Worm (Caenorhabditis elegans) whole organism, L1 larva: Measurements from ENCODE around the gene ubc-7.

Source experiments
- C04F5.9 ChIP-seq: sonication (generic microtip); optimal IDR thresholded peaks from 2 replicates; lab custom pipeline; 2016; ENCODE audit warnings: missing genetic modification characterization, missing compliant biosample characterization
- C16A3.4 ChIP-seq: fragments of 150-350 bp; optimal IDR thresholded peaks from 2 replicates; lab custom pipeline; 2014; ENCODE audit warnings: missing biosample characterization, missing genetic modification characterization
- F16B12.6 ChIP-seq: fragments of 150-350 bp; optimal IDR thresholded peaks from 2 replicates; lab custom pipeline; 2014; ENCODE audit warnings: missing biosample characterization, missing genetic modification characterization
- ama-1 ChIP-seq: fragments of 150-350 bp; optimal IDR thresholded peaks from 2 replicates; lab custom pipeline; 2014
- blmp-1 ChIP-seq: fragments of 150-350 bp; optimal IDR thresholded peaks from 2 replicates; lab custom pipeline; 2014; ENCODE audit warnings: missing biosample characterization, missing genetic modification characterization
- ceh-82 ChIP-seq, 3 experiments: fragments of 150-350 bp in 1 of 3; sonication (generic microtip) in 2 of 3; optimal IDR thresholded peaks; 2 replicates each; lab custom pipeline; 2014 to 2017; ENCODE audit warnings: missing biosample characterization in 3 of 3, missing genetic modification characterization in 3 of 3
- ceh-90 ChIP-seq: sonication (generic microtip); optimal IDR thresholded peaks from 2 replicates; lab custom pipeline; 2016; ENCODE audit warnings: missing genetic modification characterization, missing compliant biosample characterization
- dsc-1 ChIP-seq: sonication (generic microtip); optimal IDR thresholded peaks from 2 replicates; lab custom pipeline; 2016; ENCODE audit warnings: mild to moderate bottlenecking, missing genetic modification characterization, missing compliant biosample characterization
- efl-1 ChIP-seq, 4 experiments: fragments of 150-350 bp; optimal IDR thresholded peaks in 3 of 4; peaks in 1 of 4; 1 replicate in 1 of 4; 2 replicates in 3 of 4; lab custom pipeline; 2014; ENCODE audit warnings: missing biosample characterization in 2 of 4, missing genetic modification characterization in 2 of 4, missing genetic modification reagents in 2 of 4
- efl-3 ChIP-seq: fragments of 200-800 bp; sonication (Bioruptor generic); optimal IDR thresholded peaks from 2 replicates; lab custom pipeline; 2018; ENCODE audit warnings: mild to moderate bottlenecking, missing genetic modification characterization, missing compliant biosample characterization
- egl-13 ChIP-seq: sonication (generic microtip); optimal IDR thresholded peaks from 2 replicates; lab custom pipeline; 2016; ENCODE audit warnings: missing genotype, missing genetic modification reagents, missing genetic modification characterization, missing compliant biosample characterization
- egl-27 ChIP-seq, 2 experiments: fragments of 150-350 bp in 1 of 2; sonication (generic microtip); optimal IDR thresholded peaks; 3 replicates each; lab custom pipeline; 2017 to 2018; ENCODE audit warnings: missing biosample characterization in 2 of 2, missing genetic modification characterization in 2 of 2, missing genetic modification reagents in 2 of 2
- elt-3 ChIP-seq, 6 experiments: fragments of 150-350 bp in 1 of 6; sonication (generic microtip); optimal IDR thresholded peaks; 2 replicates each; lab custom pipeline; 2017 to 2018; ENCODE audit warnings: missing biosample characterization in 6 of 6, missing genetic modification characterization in 6 of 6, inconsistent platforms in 1 of 6
- fkh-10 ChIP-seq: sonication (generic microtip); optimal IDR thresholded peaks from 2 replicates; lab custom pipeline; 2017; ENCODE audit warnings: missing biosample characterization, missing genetic modification reagents, missing genetic modification characterization
- fkh-8 ChIP-seq: sonication (generic microtip); optimal IDR thresholded peaks from 2 replicates; lab custom pipeline; 2016; ENCODE audit warnings: mild to moderate bottlenecking, missing genetic modification characterization, missing compliant biosample characterization
- fos-1 ChIP-seq: fragments of 150-350 bp; optimal IDR thresholded peaks from 2 replicates; lab custom pipeline; 2014; ENCODE audit warnings: missing biosample characterization, missing genetic modification characterization
- hlh-4 ChIP-seq: sonication (generic microtip); optimal IDR thresholded peaks from 2 replicates; lab custom pipeline; 2016; ENCODE audit warnings: mild to moderate bottlenecking, missing genetic modification characterization, missing compliant biosample characterization
- isw-1 ChIP-seq: fragments of 200-800 bp; sonication (Bioruptor generic); IDR thresholded peaks from 2 replicates; pipeline ENCODE4 v1.3.6; 2022; ENCODE audit warnings: missing genetic modification characterization, missing compliant biosample characterization
- jun-1 ChIP-seq: fragments of 150-350 bp; optimal IDR thresholded peaks from 2 replicates; lab custom pipeline; 2014; ENCODE audit warnings: missing biosample characterization, missing genetic modification reagents, missing genetic modification characterization
- lin-14 ChIP-seq: fragments of 200-800 bp; sonication (Bioruptor generic); optimal IDR thresholded peaks from 2 replicates; lab custom pipeline; 2018; ENCODE audit warnings: mild to moderate bottlenecking, missing genetic modification characterization, moderate library complexity, missing compliant biosample characterization
- lir-3 ChIP-seq: sonication (generic microtip); optimal IDR thresholded peaks from 2 replicates; lab custom pipeline; 2016; ENCODE audit warnings: mild to moderate bottlenecking, missing genetic modification characterization, moderate library complexity, missing compliant biosample characterization; ENCODE audit not compliant: poor library complexity
- lsy-2 ChIP-seq, 2 experiments: fragments of 150-350 bp; optimal IDR thresholded peaks; 2 replicates each; lab custom pipeline; 2014; ENCODE audit warnings: missing biosample characterization in 2 of 2, missing genetic modification characterization in 2 of 2
- mab-9 ChIP-seq: fragments of 200-800 bp; sonication (Bioruptor generic); IDR thresholded peaks from 2 replicates; pipeline ENCODE4 v1.3.6; 2022; ENCODE audit warnings: missing genetic modification reagents, missing genetic modification characterization, missing compliant biosample characterization
- mdl-1 ChIP-seq, 2 experiments: fragments of 150-350 bp; optimal IDR thresholded peaks; 2 replicates each; lab custom pipeline; 2014 to 2017; ENCODE audit warnings: missing biosample characterization in 2 of 2, missing genetic modification characterization in 2 of 2, inconsistent platforms in 1 of 2
- mef-2 ChIP-seq: fragments of 150-350 bp; optimal IDR thresholded peaks from 2 replicates; lab custom pipeline; 2014; ENCODE audit warnings: missing biosample characterization, missing genetic modification characterization
- mep-1 ChIP-seq: fragments of 150-350 bp; optimal IDR thresholded peaks from 2 replicates; lab custom pipeline; 2014; ENCODE audit warnings: missing biosample characterization, missing genetic modification characterization
- nhr-19 ChIP-seq: fragments of 200-800 bp; sonication (Bioruptor generic); conservative IDR thresholded peaks from 2 replicates; pipeline ENCODE4 v1.3.6; 2022; ENCODE audit warnings: missing genetic modification characterization, missing compliant biosample characterization
- nhr-71 ChIP-seq: sonication (generic microtip); optimal IDR thresholded peaks from 2 replicates; lab custom pipeline; 2016; ENCODE audit warnings: mild to moderate bottlenecking, missing genetic modification characterization, moderate library complexity, missing compliant biosample characterization
- nhr-76 ChIP-seq: sonication (generic microtip); optimal IDR thresholded peaks from 2 replicates; lab custom pipeline; 2017; ENCODE audit warnings: missing biosample characterization, missing genetic modification characterization
- nhr-90 ChIP-seq: sonication (generic microtip); optimal IDR thresholded peaks from 2 replicates; lab custom pipeline; 2016; ENCODE audit warnings: mild to moderate bottlenecking, missing genetic modification characterization, missing compliant biosample characterization; ENCODE audit not compliant: poor library complexity
- pag-3 ChIP-seq: sonication (generic microtip); optimal IDR thresholded peaks from 2 replicates; lab custom pipeline; 2017; ENCODE audit warnings: missing genetic modification characterization, mild to moderate bottlenecking, missing compliant biosample characterization, antibody characterized with exemption, borderline replicate concordance; ENCODE audit not compliant: insufficient read depth
- pax-3 ChIP-seq: fragments of 200-800 bp; sonication (Bioruptor generic); optimal IDR thresholded peaks from 2 replicates; lab custom pipeline; 2018; ENCODE audit warnings: mild to moderate bottlenecking, missing genetic modification characterization, moderate library complexity, missing compliant biosample characterization
- pqm-1 ChIP-seq: sonication (generic microtip); optimal IDR thresholded peaks from 3 replicates; lab custom pipeline; 2017; ENCODE audit warnings: missing biosample characterization, missing genetic modification characterization
- rnt-1 ChIP-seq: sonication (generic microtip); optimal IDR thresholded peaks from 2 replicates; lab custom pipeline; 2016; ENCODE audit warnings: mild to moderate bottlenecking, missing genetic modification characterization, moderate library complexity, missing compliant biosample characterization
- snpc-4 ChIP-seq: fragments of 150-350 bp; optimal IDR thresholded peaks from 2 replicates; lab custom pipeline; 2014; ENCODE audit warnings: missing biosample characterization, missing genetic modification characterization
- snu-23 ChIP-seq: sonication (generic microtip); optimal IDR thresholded peaks from 2 replicates; lab custom pipeline; 2016; ENCODE audit warnings: missing genetic modification characterization, missing compliant biosample characterization
- sup-37 ChIP-seq: fragments of 200-800 bp; sonication (Bioruptor generic); optimal IDR thresholded peaks from 2 replicates; lab custom pipeline; 2018; ENCODE audit warnings: mild to moderate bottlenecking, missing genetic modification characterization, missing compliant biosample characterization
- swsn-7 ChIP-seq: sonication (generic microtip); optimal IDR thresholded peaks from 2 replicates; lab custom pipeline; 2016; ENCODE audit warnings: missing genetic modification characterization, missing compliant biosample characterization
- tbx-2 ChIP-seq: sonication (generic microtip); optimal IDR thresholded peaks from 2 replicates; lab custom pipeline; 2016; ENCODE audit warnings: missing genetic modification characterization, missing compliant biosample characterization
- unc-86 ChIP-seq: sonication (generic microtip); optimal IDR thresholded peaks from 2 replicates; lab custom pipeline; 2016; ENCODE audit warnings: missing genetic modification characterization, missing compliant biosample characterization
- unc-98 ChIP-seq: fragments of 200-800 bp; sonication (Bioruptor generic); IDR thresholded peaks from 2 replicates; pipeline ENCODE4 v1.3.6; 2022; ENCODE audit warnings: missing genetic modification characterization, missing compliant biosample characterization
- xbp-1 ChIP-seq: sonication (generic microtip); optimal IDR thresholded peaks from 2 replicates; lab custom pipeline; 2016; ENCODE audit warnings: missing genetic modification characterization, missing compliant biosample characterization
- zip-4 ChIP-seq: fragments of 200-800 bp; sonication (Bioruptor generic); optimal IDR thresholded peaks from 2 replicates; lab custom pipeline; 2018; ENCODE audit warnings: mild to moderate bottlenecking, missing genetic modification characterization, moderate library complexity, missing compliant biosample characterization
- ztf-11 ChIP-seq, 2 experiments: sonication (generic microtip); optimal IDR thresholded peaks; 2 replicates each; lab custom pipeline; 2016 to 2017; ENCODE audit warnings: missing genetic modification characterization in 2 of 2, missing biosample characterization in 1 of 2, missing compliant biosample characterization in 1 of 2
- ztf-4 ChIP-seq: fragments of 150-350 bp; optimal IDR thresholded peaks from 2 replicates; lab custom pipeline; 2014; ENCODE audit warnings: missing biosample characterization, missing genetic modification characterization

The ubc-7 gene

ce11 chrIII:9667591-9668265 lies 36.8 kb upstream of the ubc-7 start, which contains the start of gene C07A9.9 (continued):
- peak; percentile 23 for TF ChIP-seq F16B12.6 (tag; lab: Kevin White, UChicago)
- TF ChIP-seq pag-3 (tag; lab: Kevin White, UChicago): no peak
- no peak for TF ChIP-seq hlh-4 (tag; lab: Kevin White, UChicago)
- peak; percentile 51 for TF ChIP-seq nhr-90 (tag; lab: Kevin White, UChicago)
- peak; percentile 44 for TF ChIP-seq isw-1 (GFP tag; lab: Robert Waterston, UW)
- TF ChIP-seq C04F5.9 (tag; lab: Kevin White, UChicago): peak; percentile 45
- peak; percentile 67 for TF ChIP-seq swsn-7 (tag; lab: Kevin White, UChicago)
- no peak for TF ChIP-seq pqm-1 (tag; lab: Kevin White, UChicago)
- peak; percentile 65 for TF ChIP-seq snu-23 (GFP tag; lab: Kevin White, UChicago)
- peak; percentile 31 for TF ChIP-seq mep-1
- TF ChIP-seq ceh-90 (tag; lab: Kevin White, UChicago): no peak
- TF ChIP-seq zip-4: no peak
- peak; percentile 68 for TF ChIP-seq nhr-19
- TF ChIP-seq mdl-1 (tag; optimal IDR thresholded peaks at IDR 0.05; lab: Kevin White, UChicago): peak; percentile 36 to 61
- peak; percentile 60 for TF ChIP-seq egl-13 (tag; lab: Kevin White, UChicago)
- TF ChIP-seq tbx-2 (tag; lab: Kevin White, UChicago): peak; percentile 62
- TF ChIP-seq nhr-76 (tag; lab: Kevin White, UChicago): no peak
- peak; percentile 42 for TF ChIP-seq C16A3.4 (tag; lab: Kevin White, UChicago)
- peak; percentile 51; the same call in 1 of the 2 replicates for TF ChIP-seq mab-9 (GFP tag; lab: Robert Waterston, UW)
- TF ChIP-seq fkh-8 (tag; lab: Kevin White, UChicago): peak; percentile 84
- TF ChIP-seq xbp-1 (tag; lab: Kevin White, UChicago): peak; percentile 23
- TF ChIP-seq blmp-1: peak; percentile 41
- peak in 1 of 2 experiments; percentile 50 for TF ChIP-seq ztf-11 (tag; optimal IDR thresholded peaks at IDR 0.05; lab: Kevin White, UChicago)
- peak; percentile 6 to 84 (median 31) for TF ChIP-seq ceh-82 (tag; optimal IDR thresholded peaks at IDR 0.05; lab: Kevin White, UChicago)
- TF ChIP-seq nhr-71 (tag; lab: Kevin White, UChicago): peak; percentile 83
- TF ChIP-seq mef-2: no peak
- TF ChIP-seq efl-3: peak; percentile 6
- TF ChIP-seq pax-3: no peak
- TF ChIP-seq sup-37 (GFP tag; lab: Kevin White, UChicago): no peak
- peak; percentile 56 for TF ChIP-seq ztf-4 (tag; lab: Kevin White, UChicago)
- TF ChIP-seq ama-1 (lab: Kevin White, UChicago): no peak
- peak; percentile 26 for TF ChIP-seq fkh-10 (GFP tag; lab: Kevin White, UChicago)
- peak; percentile 75 for TF ChIP-seq unc-86 (tag; lab: Kevin White, UChicago)
- peak; percentile 57 for TF ChIP-seq fos-1
- TF ChIP-seq lsy-2 (tag; optimal IDR thresholded peaks at IDR 0.05; lab: Kevin White, UChicago): peak; percentile 44 to 67
- TF ChIP-seq lir-3 (tag; lab: Kevin White, UChicago): peak; percentile 15
- TF ChIP-seq unc-98 (GFP tag; lab: Robert Waterston, UW): no peak

DNA sequence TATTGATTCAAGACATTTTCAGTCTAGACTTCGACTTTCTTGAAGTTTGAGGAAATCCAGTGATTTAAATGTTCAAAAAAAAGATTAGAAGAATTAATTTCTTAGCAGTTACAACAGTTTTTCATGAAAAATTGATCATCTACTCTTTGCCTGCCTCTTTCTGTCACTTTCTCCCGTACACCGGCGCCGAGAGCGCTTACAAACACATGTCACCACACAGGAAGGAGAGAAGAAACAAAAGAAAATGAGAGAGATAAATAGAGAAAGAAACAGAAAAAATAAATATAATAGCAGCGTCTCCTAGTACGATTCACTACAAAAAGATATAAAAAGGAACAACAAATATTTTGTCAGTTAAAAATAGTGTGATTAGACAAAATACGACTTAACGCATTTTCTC lies 35.7 kb upstream of the ubc-7 start:
- no peak for TF ChIP-seq snpc-4 (tag; lab: Kevin White, UChicago)
- no peak for TF ChIP-seq unc-98 (GFP tag; lab: Robert Waterston, UW)
- peak in 1 of 2 experiments; percentile 46 for TF ChIP-seq mdl-1 (tag; optimal IDR thresholded peaks at IDR 0.05; lab: Kevin White, UChicago)
- peak; percentile 44 for TF ChIP-seq lin-14
- TF ChIP-seq jun-1 (tag; lab: Kevin White, UChicago): no peak
- TF ChIP-seq efl-1 (optimal IDR thresholded peaks at IDR 0.05; lab: Kevin White, UChicago): peak in 1 of 2 experiments; percentile 0
- TF ChIP-seq efl-1 (GFP tag; optimal IDR thresholded peaks at IDR 0.05 in 1 of 2; lab: Kevin White, UChicago): peak in 1 of 2 experiments; percentile 78
- peak in 1 of 6 experiments; percentile 22 for TF ChIP-seq elt-3 (tag; optimal IDR thresholded peaks at IDR 0.05; lab: Kevin White, UChicago)
- peak; percentile 37 for TF ChIP-seq dsc-1 (tag; lab: Kevin White, UChicago)
- peak; percentile 7 for TF ChIP-seq snu-23 (GFP tag; lab: Kevin White, UChicago)
- peak; percentile 22 for TF ChIP-seq rnt-1 (tag; lab: Kevin White, UChicago)
- TF ChIP-seq nhr-19: no peak
- TF ChIP-seq blmp-1: peak; percentile 97
- TF ChIP-seq egl-27 (tag; optimal IDR thresholded peaks at IDR 0.05; lab: Kevin White, UChicago): no peak
- peak in 1 of 2 experiments; percentile 40 for TF ChIP-seq lsy-2 (tag; optimal IDR thresholded peaks at IDR 0.05; lab: Kevin White, UChicago)
